Fruit fly (Drosophila melanogaster): ENCODE data around the gene Vps36.

The Vps36 gene

dm6 chr3L:13495065-13495464 lies 17.8 kb downstream of the Vps36 start:
- TF ChIP-seq Hr4 (GFP tag; optimal IDR thresholded peaks at IDR 0.05) (peak; percentile 48), CG32006 (GFP tag; optimal IDR thresholded peaks at IDR 0.05) (peak; percentile 64), CG16779 (tag; optimal IDR thresholded peaks at IDR 0.05) (peak; percentile 95), CG6854 (GFP tag; optimal IDR thresholded peaks at IDR 0.05) (no peak), CG31627 (GFP tag; optimal IDR thresholded peaks at IDR 0.05) (no peak), CG6163 (GFP tag; IDR thresholded peaks at IDR 0.05) (peak; percentile 97), CG11902 (GFP tag; optimal IDR thresholded peaks at IDR 0.05) (no peak), CG10631 (GFP tag; optimal IDR thresholded peaks at IDR 0.05) (peak; percentile 57), svp (GFP tag) (peak; percentile 88), CG7368 (GFP tag; optimal IDR thresholded peaks at IDR 0.05) (peak; percentile 66), pdm3 (GFP tag; optimal IDR thresholded peaks at IDR 0.05) (peak; percentile 73), Gug (GFP tag; IDR thresholded peaks at IDR 0.05) (peak; percentile 60), Smox (GFP tag; optimal IDR thresholded peaks at IDR 0.05) (no peak), Met (GFP tag; optimal IDR thresholded peaks at IDR 0.05) (no peak), Sox102F (GFP tag; optimal IDR thresholded peaks at IDR 0.05) (no peak), CG34406 (GFP tag; optimal IDR thresholded peaks at IDR 0.05) (peak; percentile 54), Hr38 (GFP tag; optimal IDR thresholded peaks at IDR 0.05) (peak; percentile 56), CG8319 (GFP tag; optimal IDR thresholded peaks at IDR 0.05) (peak; percentile 43), CG9139 (GFP tag; optimal IDR thresholded peaks at IDR 0.05) (peak; percentile 94), spab (GFP tag; optimal IDR thresholded peaks at IDR 0.05) (peak; percentile 91), achi (GFP tag; optimal IDR thresholded peaks at IDR 0.05) (peak; percentile 72), dac (GFP tag; optimal IDR thresholded peaks at IDR 0.05) (peak; percentile 37), Sox14 (GFP tag; optimal IDR thresholded peaks at IDR 0.05) (peak; percentile 65), salr (GFP tag; optimal IDR thresholded peaks at IDR 0.05) (peak; percentile 52 to 89), Blimp-1 (GFP tag; optimal IDR thresholded peaks at IDR 0.05) (no peak), Hr39 (GFP tag; optimal IDR thresholded peaks at IDR 0.05) (no peak), topi (GFP tag; optimal IDR thresholded peaks at IDR 0.05) (peak; percentile 22), CG8119 (GFP tag; IDR thresholded peaks at IDR 0.05) (peak; percentile 93), CG15336 (GFP tag; IDR thresholded peaks at IDR 0.05) (peak; percentile 88), CG3032 (tag; optimal IDR thresholded peaks at IDR 0.05) (peak; percentile 74), Eip75B (GFP tag; optimal IDR thresholded peaks at IDR 0.05) (peak; percentile 76), OdsH (GFP tag; optimal IDR thresholded peaks at IDR 0.05) (peak; percentile 39), CG6276 (GFP tag; optimal IDR thresholded peaks at IDR 0.05) (peak; percentile 84), CG11294 (GFP tag; IDR thresholded peaks at IDR 0.05) (peak; percentile 30; the same call in 1 of the 2 replicates), acj6 (GFP tag; optimal IDR thresholded peaks at IDR 0.05) (peak; percentile 54), Sox15 (GFP tag; optimal IDR thresholded peaks at IDR 0.05) (no peak), Eip93F (GFP tag; optimal IDR thresholded peaks at IDR 0.05) (no peak), CG1621 (tag; optimal IDR thresholded peaks at IDR 0.05) (peak; percentile 82), Ets21C (GFP tag; optimal IDR thresholded peaks at IDR 0.05) (no peak), CG10669 (GFP tag; optimal IDR thresholded peaks at IDR 0.05) (peak; percentile 76), lz (GFP tag; optimal IDR thresholded peaks at IDR 0.05) (no peak), CG4318 (GFP tag; optimal IDR thresholded peaks at IDR 0.05) (no peak), CG6808 (GFP tag; optimal IDR thresholded peaks at IDR 0.05) (peak; percentile 94), esn (GFP tag; optimal IDR thresholded peaks at IDR 0.05) (peak; percentile 14), fd59A (GFP tag; optimal IDR thresholded peaks at IDR 0.05) (peak; percentile 69), dsx (GFP tag; optimal IDR thresholded peaks at IDR 0.05; ENCODE audit: poor library complexity, severe bottlenecking) (peak; percentile 71), eg (GFP tag; IDR thresholded peaks at IDR 0.05) (peak; percentile 96), Lpt (GFP tag; optimal IDR thresholded peaks at IDR 0.05) (peak; percentile 90), Eip78C (GFP tag) (peak; percentile 89), CG6792 (GFP tag; optimal IDR thresholded peaks at IDR 0.05) (peak; percentile 63), vri (GFP tag; optimal IDR thresholded peaks at IDR 0.05) (peak; percentile 67), fkh (GFP tag; optimal IDR thresholded peaks at IDR 0.05) (no peak), CG3919 (GFP tag; optimal IDR thresholded peaks at IDR 0.05) (peak; percentile 75)
